Fruit fly (Drosophila melanogaster) Kc167 (cell line): ENCODE measurements around the gene PIG-Wa.

ENCODE experiments used
- Sin3A ChIP-seq: fragments of >200 bp; optimal IDR thresholded peaks from 2 replicates; lab custom pipeline; 2018; ENCODE audit warnings: missing external identifiers
- h ChIP-seq: fragments of >200 bp; optimal IDR thresholded peaks from 3 replicates; lab custom pipeline; 2018; ENCODE audit warnings: missing external identifiers
- insv ChIP-seq: fragments of >200 bp; optimal IDR thresholded peaks from 3 replicates; lab custom pipeline; 2018; ENCODE audit warnings: missing external identifiers
- psq ChIP-seq: fragments of >200 bp; optimal IDR thresholded peaks from 2 replicates; lab custom pipeline; 2017; ENCODE audit warnings: missing external identifiers

dm6 chr2L:2415109-2415508 lies 32.1 kb downstream of the PIG-Wa start, which contains the start of gene CG18641:
- no peak for TF ChIP-seq insv
- TF ChIP-seq psq (lab: Kevin White, UChicago) = no peak
- TF ChIP-seq h (lab: Kevin White, UChicago) = no peak
- no peak for TF ChIP-seq Sin3A
